Worm (Caenorhabditis elegans): ENCODE data around the gene C06C6.7.

ce11 chrV:15978232-15978764, 13.7 kb upstream of the C06C6.7 start, which contains the start of gene oac-20:
- TF ChIP-seq ceh-24 (tag; optimal IDR thresholded peaks at IDR 0.05) (no peak), eyg-1 (tag; optimal IDR thresholded peaks at IDR 0.05) (no peak), ama-1 (optimal IDR thresholded peaks at IDR 0.05) (no peak), ceh-9 (tag; optimal IDR thresholded peaks at IDR 0.05) (no peak), tbx-2 (tag; optimal IDR thresholded peaks at IDR 0.05) (no peak), elt-2 (tag; optimal IDR thresholded peaks at IDR 0.05) (no peak), elt-4 (tag; optimal IDR thresholded peaks at IDR 0.05) (no peak), ztf-16 (tag; optimal IDR thresholded peaks at IDR 0.05) (no peak), lin-11 (tag; optimal IDR thresholded peaks at IDR 0.05) (no peak)

Data from whole organism, late embryonic.